1 fruit fly cellular context compared by ENCODE assay signal in the genomic region with DNA sequence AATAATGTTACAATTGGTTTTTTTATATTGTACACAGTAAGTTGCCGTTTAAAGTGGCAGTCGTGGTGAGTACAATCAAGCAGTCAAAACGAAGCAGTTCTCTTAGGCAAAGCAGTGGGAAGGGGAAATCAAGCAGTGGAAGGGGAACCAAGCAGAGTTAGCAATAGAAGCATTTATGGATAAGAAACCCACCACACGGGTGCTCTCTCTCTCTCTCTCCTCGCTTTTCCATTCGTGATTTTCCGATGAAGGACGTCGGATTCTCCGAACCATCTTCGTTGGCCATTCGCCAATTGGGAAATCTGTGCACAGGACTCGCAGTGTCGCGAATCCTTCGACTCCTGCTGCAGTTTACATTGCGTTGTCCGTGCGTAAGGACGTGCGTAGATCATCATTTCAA.
TF ChIP-seq lines count a peak whose summit lies in the region.

beat-Ia (plus strand) TSS at position 319 of the 400 bp plus-strand sequence.

TF ChIP-seq in whole organism, embryonic, 481 proteins besides CTCF, POLR2A, EP300 and RAD21 (continued from another document and continues in another):
- TF ChIP-seq sens (GFP tag; lab: Kevin White, UChicago) = no peak
- TF ChIP-seq CG4617 (GFP tag; optimal IDR thresholded peaks at IDR 0.05; lab: Kevin White, UChicago; ENCODE audit: borderline replicate concordance) = no peak
- no peak; the same call in 1 of the 2 replicates for TF ChIP-seq aop (GFP tag; IDR thresholded peaks at IDR 0.05; lab: Robert Waterston, UW)
- no peak for TF ChIP-seq slp2 (GFP tag; optimal IDR thresholded peaks at IDR 0.05; lab: Kevin White, UChicago)
- no peak for TF ChIP-seq PHDP (tag; optimal IDR thresholded peaks at IDR 0.05; lab: Kevin White, UChicago)
- TF ChIP-seq CG34376 (GFP tag; optimal IDR thresholded peaks at IDR 0.05; lab: Kevin White, UChicago) = no peak
- TF ChIP-seq Dll (GFP tag; IDR thresholded peaks at IDR 0.05; lab: Robert Waterston, UW; ENCODE audit: partially characterized antibody) = no peak
- TF ChIP-seq btn (GFP tag; optimal IDR thresholded peaks at IDR 0.05; lab: Kevin White, UChicago) = no peak
- TF ChIP-seq CG16815 (GFP tag; optimal IDR thresholded peaks at IDR 0.05; lab: Kevin White, UChicago) = no peak
- no peak for TF ChIP-seq bowl (GFP tag; IDR thresholded peaks at IDR 0.05; lab: Robert Waterston, UW)
- TF ChIP-seq HmgD (GFP tag; optimal IDR thresholded peaks at IDR 0.05; lab: Kevin White, UChicago) = peak; percentile 67
- no peak for TF ChIP-seq CG11093 (GFP tag; IDR thresholded peaks at IDR 0.05; lab: Robert Waterston, UW)
- TF ChIP-seq fd96Cb (tag; optimal IDR thresholded peaks at IDR 0.05; lab: Kevin White, UChicago) = no peak
- no peak for TF ChIP-seq Dref (GFP tag; IDR thresholded peaks at IDR 0.05; lab: Robert Waterston, UW)
- TF ChIP-seq CG15696 (tag; optimal IDR thresholded peaks at IDR 0.05; lab: Kevin White, UChicago) = no peak
- TF ChIP-seq CG8478 (optimal IDR thresholded peaks at IDR 0.05; lab: Kevin White, UChicago) = no peak
- TF ChIP-seq tgo (GFP tag; IDR thresholded peaks at IDR 0.05; lab: Robert Waterston, UW) = no peak
- peak; percentile 25 for TF ChIP-seq CG12744 (GFP tag; optimal IDR thresholded peaks at IDR 0.05; lab: Kevin White, UChicago)
- TF ChIP-seq CG1792 (GFP tag; optimal IDR thresholded peaks at IDR 0.05; lab: Kevin White, UChicago) = no peak
- no peak for TF ChIP-seq CG14050 (GFP tag; IDR thresholded peaks at IDR 0.05; lab: Robert Waterston, UW)
- TF ChIP-seq CG10462 (GFP tag; optimal IDR thresholded peaks at IDR 0.05; lab: Kevin White, UChicago) = no peak
- TF ChIP-seq CG2889 (GFP tag; IDR thresholded peaks at IDR 0.05; lab: Robert Waterston, UW) = no peak
- TF ChIP-seq CG33213 (GFP tag; optimal IDR thresholded peaks at IDR 0.05; lab: Kevin White, UChicago) = no peak
- no peak for TF ChIP-seq CG2116 (GFP tag; optimal IDR thresholded peaks at IDR 0.05; lab: Kevin White, UChicago)
- no peak for TF ChIP-seq CG4820 (GFP tag; optimal IDR thresholded peaks at IDR 0.05; lab: Kevin White, UChicago)
- TF ChIP-seq slbo (GFP tag; IDR thresholded peaks at IDR 0.05; lab: Robert Waterston, UW) = no peak
- TF ChIP-seq CG12236 (GFP tag; optimal IDR thresholded peaks at IDR 0.05; lab: Kevin White, UChicago) = no peak
- no peak for TF ChIP-seq lilli (GFP tag; optimal IDR thresholded peaks at IDR 0.05; lab: Kevin White, UChicago)
- TF ChIP-seq lab (GFP tag; optimal IDR thresholded peaks at IDR 0.05; lab: Kevin White, UChicago) = no peak
- TF ChIP-seq tx (GFP tag; optimal IDR thresholded peaks at IDR 0.05; lab: Kevin White, UChicago) = no peak
- peak; percentile 20 for TF ChIP-seq CG4424 (GFP tag; optimal IDR thresholded peaks at IDR 0.05; lab: Kevin White, UChicago)
- TF ChIP-seq HLH4C (GFP tag; IDR thresholded peaks at IDR 0.05; lab: Robert Waterston, UW; ENCODE audit: partially characterized antibody) = peak; percentile 28; the same call in 1 of the 3 replicates
- no peak for TF ChIP-seq hkb (optimal IDR thresholded peaks at IDR 0.05; lab: Kevin White, UChicago)
- no peak for TF ChIP-seq hkb (GFP tag; IDR thresholded peaks at IDR 0.05; lab: Robert Waterston, UW)
- TF ChIP-seq Ets65A (GFP tag; lab: Kevin White, UChicago) = peak; percentile 89
- 0 out of 3 replicates have a peak, but pooled peaks have one; percentile 39 for TF ChIP-seq CG34422 (GFP tag; IDR thresholded peaks at IDR 0.05; lab: Robert Waterston, UW)
- TF ChIP-seq CG7357 (GFP tag; IDR thresholded peaks at IDR 0.05; lab: Robert Waterston, UW) = no peak
- TF ChIP-seq CG4730 (GFP tag; IDR thresholded peaks at IDR 0.05; lab: Robert Waterston, UW) = no peak
- no peak for TF ChIP-seq CG34224 (GFP tag; IDR thresholded peaks at IDR 0.05; lab: Robert Waterston, UW; ENCODE audit: partially characterized antibody)
- TF ChIP-seq gfzf (GFP tag; optimal IDR thresholded peaks at IDR 0.05; lab: Kevin White, UChicago) = no peak
- TF ChIP-seq Hr3 (GFP tag; optimal IDR thresholded peaks at IDR 0.05; lab: Kevin White, UChicago) = no peak
- TF ChIP-seq abd-A (tag; optimal IDR thresholded peaks at IDR 0.05; lab: Kevin White, UChicago) = peak; percentile 37
- no peak for TF ChIP-seq MTF-1 (GFP tag; optimal IDR thresholded peaks at IDR 0.05; lab: Kevin White, UChicago; ENCODE audit: borderline replicate concordance)
- TF ChIP-seq CG10543 (GFP tag; optimal IDR thresholded peaks at IDR 0.05; lab: Kevin White, UChicago) = no peak
- no peak for TF ChIP-seq trh (GFP tag; optimal IDR thresholded peaks at IDR 0.05; lab: Kevin White, UChicago)
- no peak for TF ChIP-seq CG7963 (GFP tag; IDR thresholded peaks at IDR 0.05; lab: Robert Waterston, UW; ENCODE audit: partially characterized antibody)
- no peak for TF ChIP-seq croc (GFP tag; conservative IDR thresholded peaks at IDR 0.05; lab: Robert Waterston, UW)
- TF ChIP-seq Eip74EF (GFP tag; optimal IDR thresholded peaks at IDR 0.05; lab: Kevin White, UChicago) = peak in 1 of 2 experiments; percentile 98
- no peak for TF ChIP-seq Antp (GFP tag; optimal IDR thresholded peaks at IDR 0.05; lab: Kevin White, UChicago)
- TF ChIP-seq Camta (GFP tag; optimal IDR thresholded peaks at IDR 0.05; lab: Kevin White, UChicago) = no peak
- TF ChIP-seq sc (optimal IDR thresholded peaks at IDR 0.05; lab: Kevin White, UChicago) = no peak
- no peak for TF ChIP-seq sc (GFP tag; optimal IDR thresholded peaks at IDR 0.05; lab: Kevin White, UChicago)
- no peak for TF ChIP-seq gsb (GFP tag; IDR thresholded peaks at IDR 0.05; lab: Robert Waterston, UW)
- TF ChIP-seq CoRest (tag; optimal IDR thresholded peaks at IDR 0.05; lab: Kevin White, UChicago) = no peak
- TF ChIP-seq caup (GFP tag; optimal IDR thresholded peaks at IDR 0.05; lab: Kevin White, UChicago; ENCODE audit: severe bottlenecking) = no peak
- no peak for TF ChIP-seq CG8281 (tag; optimal IDR thresholded peaks at IDR 0.05; lab: Kevin White, UChicago)
- no peak for TF ChIP-seq NfI (GFP tag; optimal IDR thresholded peaks at IDR 0.05; lab: Kevin White, UChicago)
- no peak for TF ChIP-seq Xbp1 (GFP tag; optimal IDR thresholded peaks at IDR 0.05; lab: Kevin White, UChicago)
- TF ChIP-seq tup (GFP tag; optimal IDR thresholded peaks at IDR 0.05; lab: Kevin White, UChicago) = no peak
- no peak for TF ChIP-seq NC2α (GFP tag; optimal IDR thresholded peaks at IDR 0.05; lab: Kevin White, UChicago)
- TF ChIP-seq salm (tag; optimal IDR thresholded peaks at IDR 0.05; lab: Kevin White, UChicago) = no peak
- TF ChIP-seq CG10209 (GFP tag; optimal IDR thresholded peaks at IDR 0.05; lab: Kevin White, UChicago) = no peak
- TF ChIP-seq CG12659 (GFP tag; optimal IDR thresholded peaks at IDR 0.05; lab: Kevin White, UChicago) = no peak
- no peak for TF ChIP-seq Max (GFP tag; optimal IDR thresholded peaks at IDR 0.05; lab: Kevin White, UChicago)
- no peak for TF ChIP-seq crol (GFP tag; IDR thresholded peaks at IDR 0.05; lab: Robert Waterston, UW)
- TF ChIP-seq ken (GFP tag; IDR thresholded peaks at IDR 0.05; lab: Robert Waterston, UW) = no peak
- TF ChIP-seq corto (GFP tag; optimal IDR thresholded peaks at IDR 0.05; lab: Kevin White, UChicago) = no peak
- no peak for TF ChIP-seq CG30020 (tag; optimal IDR thresholded peaks at IDR 0.05; lab: Kevin White, UChicago)
- TF ChIP-seq Drgx (GFP tag; IDR thresholded peaks at IDR 0.05; lab: Robert Waterston, UW) = no peak
- TF ChIP-seq CG16813 (GFP tag; IDR thresholded peaks at IDR 0.05; lab: Robert Waterston, UW; ENCODE audit: partially characterized antibody) = peak; percentile 42; the same call in 1 of the 3 replicates
- no peak for TF ChIP-seq ttk (GFP tag; IDR thresholded peaks at IDR 0.05; lab: Robert Waterston, UW)
- no peak for TF ChIP-seq CG7839 (tag; optimal IDR thresholded peaks at IDR 0.05; lab: Kevin White, UChicago)
- TF ChIP-seq Neu2 (GFP tag; optimal IDR thresholded peaks at IDR 0.05; lab: Kevin White, UChicago; ENCODE audit: borderline replicate concordance) = no peak
- no peak for TF ChIP-seq p53 (GFP tag; optimal IDR thresholded peaks at IDR 0.05; lab: Kevin White, UChicago)
- no peak; the same call in 1 of the 2 replicates for TF ChIP-seq sob (GFP tag; IDR thresholded peaks at IDR 0.05; lab: Robert Waterston, UW)
- TF ChIP-seq CG7556 (GFP tag; optimal IDR thresholded peaks at IDR 0.05; lab: Kevin White, UChicago) = no peak
- no peak for TF ChIP-seq ssp (GFP tag; IDR thresholded peaks at IDR 0.05; lab: Robert Waterston, UW)
- TF ChIP-seq Tbp (GFP tag; optimal IDR thresholded peaks at IDR 0.05; lab: Kevin White, UChicago) = no peak
- no peak for TF ChIP-seq CG31224 (GFP tag; IDR thresholded peaks at IDR 0.05; lab: Robert Waterston, UW)
- TF ChIP-seq D (optimal IDR thresholded peaks at IDR 0.05; lab: Kevin White, UChicago) = no peak
- TF ChIP-seq D (GFP tag; optimal IDR thresholded peaks at IDR 0.05; lab: Kevin White, UChicago) = no peak
- TF ChIP-seq CG11456 (GFP tag; IDR thresholded peaks at IDR 0.05; lab: Robert Waterston, UW) = no peak
- TF ChIP-seq Jarid2 (GFP tag; optimal IDR thresholded peaks at IDR 0.05; lab: Kevin White, UChicago) = peak; percentile 46
- no peak for TF ChIP-seq wek (GFP tag; optimal IDR thresholded peaks at IDR 0.05; lab: Kevin White, UChicago)
- no peak for TF ChIP-seq so (GFP tag; IDR thresholded peaks at IDR 0.05; lab: Robert Waterston, UW)
- no peak for TF ChIP-seq D19A (tag; optimal IDR thresholded peaks at IDR 0.05; lab: Kevin White, UChicago)
- TF ChIP-seq CG9797 (GFP tag; optimal IDR thresholded peaks at IDR 0.05; lab: Kevin White, UChicago) = no peak
- TF ChIP-seq danr (GFP tag; IDR thresholded peaks at IDR 0.05; lab: Robert Waterston, UW) = no peak
- no peak for TF ChIP-seq CG5245 (GFP tag; optimal IDR thresholded peaks at IDR 0.05; lab: Kevin White, UChicago)
- TF ChIP-seq CG7786 (GFP tag; optimal IDR thresholded peaks at IDR 0.05; lab: Kevin White, UChicago) = no peak
- no peak for TF ChIP-seq CG13775 (GFP tag; optimal IDR thresholded peaks at IDR 0.05; lab: Kevin White, UChicago)
- no peak for TF ChIP-seq pita (GFP tag; optimal IDR thresholded peaks at IDR 0.05; lab: Kevin White, UChicago)
- TF ChIP-seq dati (GFP tag; IDR thresholded peaks at IDR 0.05; lab: Robert Waterston, UW) = no peak
- TF ChIP-seq CG6175 (GFP tag; IDR thresholded peaks at IDR 0.05; lab: Robert Waterston, UW) = no peak
- no peak for TF ChIP-seq CG3065 (GFP tag; optimal IDR thresholded peaks at IDR 0.05; lab: Kevin White, UChicago)
- no peak for TF ChIP-seq pho (GFP tag; optimal IDR thresholded peaks at IDR 0.05; lab: Kevin White, UChicago)
- no peak for TF ChIP-seq fd64A (GFP tag; optimal IDR thresholded peaks at IDR 0.05; lab: Kevin White, UChicago)
- TF ChIP-seq CG9215 (GFP tag; IDR thresholded peaks at IDR 0.05; lab: Robert Waterston, UW) = no peak
- 0 out of 3 replicates have a peak, but pooled peaks have one; percentile 34 for TF ChIP-seq zen2 (GFP tag; IDR thresholded peaks at IDR 0.05; lab: Robert Waterston, UW; ENCODE audit: partially characterized antibody)
- peak; percentile 77 for TF ChIP-seq CG6791 (GFP tag; IDR thresholded peaks at IDR 0.05; lab: Robert Waterston, UW; ENCODE audit: partially characterized antibody)
- TF ChIP-seq CG3838 (GFP tag; optimal IDR thresholded peaks at IDR 0.05; lab: Kevin White, UChicago) = no peak
- TF ChIP-seq CG3995 (GFP tag; optimal IDR thresholded peaks at IDR 0.05; lab: Kevin White, UChicago) = no peak
- no peak for TF ChIP-seq kni (GFP tag; optimal IDR thresholded peaks at IDR 0.05; lab: Kevin White, UChicago)
- no peak for TF ChIP-seq Scr (GFP tag; IDR thresholded peaks at IDR 0.05; lab: Robert Waterston, UW; ENCODE audit: partially characterized antibody)
- peak; percentile 48 for TF ChIP-seq CG11504 (tag; optimal IDR thresholded peaks at IDR 0.05; lab: Kevin White, UChicago)
- TF ChIP-seq CG17328 (GFP tag; IDR thresholded peaks at IDR 0.05; lab: Robert Waterston, UW) = 0 out of 2 replicates have a peak, but pooled peaks have one; percentile 35
- TF ChIP-seq ranshi (GFP tag; IDR thresholded peaks at IDR 0.05; lab: Robert Waterston, UW) = no peak
- no peak for TF ChIP-seq chif (GFP tag; optimal IDR thresholded peaks at IDR 0.05; lab: Kevin White, UChicago)
- no peak for TF ChIP-seq B-H1 (GFP tag; IDR thresholded peaks at IDR 0.05; lab: Robert Waterston, UW)
- no peak for TF ChIP-seq CG12155 (GFP tag; optimal IDR thresholded peaks at IDR 0.05; lab: Kevin White, UChicago)
- no peak for TF ChIP-seq Six4 (GFP tag; optimal IDR thresholded peaks at IDR 0.05; lab: Kevin White, UChicago)
- TF ChIP-seq Bgb (GFP tag; IDR thresholded peaks at IDR 0.05; lab: Robert Waterston, UW; ENCODE audit: partially characterized antibody) = peak; percentile 48
- TF ChIP-seq HHEX (GFP tag; optimal IDR thresholded peaks at IDR 0.05; lab: Kevin White, UChicago) = no peak
- no peak for TF ChIP-seq wor (GFP tag; IDR thresholded peaks at IDR 0.05; lab: Robert Waterston, UW)
- no peak for TF ChIP-seq CG1603 (tag; optimal IDR thresholded peaks at IDR 0.05; lab: Kevin White, UChicago)
- TF ChIP-seq CG9437 (GFP tag; optimal IDR thresholded peaks at IDR 0.05; lab: Kevin White, UChicago) = no peak
- TF ChIP-seq repo (GFP tag; optimal IDR thresholded peaks at IDR 0.05; lab: Kevin White, UChicago) = no peak
- peak; percentile 79 for TF ChIP-seq ewg (GFP tag; optimal IDR thresholded peaks at IDR 0.05; lab: Kevin White, UChicago)
- TF ChIP-seq sens-2 (GFP tag; IDR thresholded peaks at IDR 0.05; lab: Robert Waterston, UW) = peak; percentile 44; the same call in 1 of the 2 replicates
- no peak for TF ChIP-seq zf30C (GFP tag; optimal IDR thresholded peaks at IDR 0.05; lab: Kevin White, UChicago)
- TF ChIP-seq Nf-YC (tag; optimal IDR thresholded peaks at IDR 0.05; lab: Kevin White, UChicago) = peak; percentile 76
- no peak for TF ChIP-seq CG8089 (GFP tag; optimal IDR thresholded peaks at IDR 0.05; lab: Kevin White, UChicago)
- TF ChIP-seq al (GFP tag; IDR thresholded peaks at IDR 0.05; lab: Robert Waterston, UW) = no peak
- peak; percentile 51; the same call in 1 of the 2 replicates for TF ChIP-seq ato (GFP tag; IDR thresholded peaks at IDR 0.05; lab: Robert Waterston, UW; ENCODE audit: partially characterized antibody)
- no peak for TF ChIP-seq fd102C (GFP tag; optimal IDR thresholded peaks at IDR 0.05; lab: Kevin White, UChicago)
- no peak for TF ChIP-seq luna (GFP tag; optimal IDR thresholded peaks at IDR 0.05; lab: Kevin White, UChicago)
- TF ChIP-seq Deaf1 (tag; optimal IDR thresholded peaks at IDR 0.05; lab: Kevin White, UChicago) = peak; percentile 98
- no peak for TF ChIP-seq CG17359 (tag; optimal IDR thresholded peaks at IDR 0.05; lab: Kevin White, UChicago)
- TF ChIP-seq CG8359 (GFP tag; optimal IDR thresholded peaks at IDR 0.05; lab: Kevin White, UChicago; ENCODE audit: borderline replicate concordance) = no peak
- no peak for TF ChIP-seq toy (GFP tag; IDR thresholded peaks at IDR 0.05; lab: Robert Waterston, UW)
- TF ChIP-seq cad (GFP tag; optimal IDR thresholded peaks at IDR 0.05; lab: Kevin White, UChicago) = peak; percentile 43
